Fruit fly (Drosophila melanogaster) whole organism, embryonic: Measurements from ENCODE around the gene CG3009.

ENCODE experiments used
- Ada2b ChIP-seq: fragments of 200-800 bp; sonication (Bioruptor generic); IDR thresholded peaks from 2 replicates; pipeline ENCODE4 v1.3.6; 2022; ENCODE audit warnings: missing biosample characterization, missing genetic modification characterization
- Atf3 ChIP-seq: fragments of 200-800 bp; sonication (Bioruptor generic); optimal IDR thresholded peaks from 3 replicates; lab custom pipeline; 2016; ENCODE audit warnings: missing biosample characterization, missing genetic modification characterization
- B-H2 ChIP-seq: fragments of 200-800 bp; sonication (Bioruptor generic); optimal IDR thresholded peaks from 2 replicates; lab custom pipeline; 2018; ENCODE audit warnings: missing biosample characterization, mild to moderate bottlenecking, missing genetic modification characterization
- CG10209 ChIP-seq: fragments of 200-800 bp; sonication (Bioruptor generic); optimal IDR thresholded peaks from 3 replicates; lab custom pipeline; 2017; ENCODE audit warnings: missing biosample characterization, mild to moderate bottlenecking, missing genetic modification characterization, missing genetic modification reagents
- CG11456 ChIP-seq: fragments of 200-800 bp; sonication (Bioruptor generic); IDR thresholded peaks from 3 replicates; pipeline ENCODE4 v1.3.6; 2022; ENCODE audit warnings: missing biosample characterization, missing genetic modification characterization
- CG11695 ChIP-seq: fragments of 200-800 bp; sonication (Bioruptor generic); IDR thresholded peaks from 3 replicates; pipeline ENCODE4 v1.3.6; 2022; ENCODE audit warnings: missing biosample characterization, missing genetic modification characterization
- CG12071 ChIP-seq: fragments of 200-800 bp; sonication (Bioruptor generic); optimal IDR thresholded peaks from 3 replicates; lab custom pipeline; 2018; ENCODE audit warnings: missing biosample characterization, mild to moderate bottlenecking, missing genetic modification characterization
- CG13424 ChIP-seq: fragments of 200-800 bp; sonication (Bioruptor generic); optimal IDR thresholded peaks from 2 replicates; lab custom pipeline; 2019; ENCODE audit warnings: missing biosample characterization, mild to moderate bottlenecking, missing genetic modification characterization, moderate library complexity
- CG13894 ChIP-seq: fragments of 200-800 bp; sonication (Bioruptor generic); optimal IDR thresholded peaks from 3 replicates; lab custom pipeline; 2018; ENCODE audit warnings: missing biosample characterization, mild to moderate bottlenecking, missing genetic modification characterization, moderate library complexity
- CG14667 ChIP-seq: fragments of 200-800 bp; sonication (Bioruptor generic); IDR thresholded peaks from 2 replicates; pipeline ENCODE4 v1.3.6; 2022; ENCODE audit warnings: missing biosample characterization, missing genetic modification characterization
- CG14860 ChIP-seq: fragments of 200-800 bp; sonication (Bioruptor generic); IDR thresholded peaks from 3 replicates; pipeline ENCODE4 v1.3.6; 2022; ENCODE audit warnings: missing biosample characterization, missing genetic modification characterization; ENCODE audit not compliant: partially characterized antibody
- CG15269 ChIP-seq: fragments of 200-800 bp; sonication (Bioruptor generic); optimal IDR thresholded peaks from 2 replicates; lab custom pipeline; 2018; ENCODE audit warnings: missing biosample characterization, mild to moderate bottlenecking, missing genetic modification characterization, moderate library complexity
- CG17802 ChIP-seq: fragments of 200-800 bp; sonication (Bioruptor generic); optimal IDR thresholded peaks from 2 replicates; lab custom pipeline; 2018; ENCODE audit warnings: missing biosample characterization, mild to moderate bottlenecking, missing genetic modification characterization, moderate library complexity
- CG17912 ChIP-seq: fragments of 200-800 bp; sonication (Bioruptor generic); optimal IDR thresholded peaks from 2 replicates; lab custom pipeline; 2018; ENCODE audit warnings: missing biosample characterization, mild to moderate bottlenecking, missing genetic modification characterization
- CG30431 ChIP-seq: fragments of 200-800 bp; sonication (Bioruptor generic); optimal IDR thresholded peaks from 2 replicates; lab custom pipeline; 2017; ENCODE audit warnings: missing biosample characterization, missing genetic modification characterization
- CG43689 ChIP-seq: fragments of 200-800 bp; sonication (Bioruptor generic); IDR thresholded peaks from 2 replicates; pipeline ENCODE4 v1.3.6; 2022; ENCODE audit warnings: missing biosample characterization, missing genetic modification characterization
- CG7271 ChIP-seq: fragments of 200-800 bp; sonication (Bioruptor generic); optimal IDR thresholded peaks from 2 replicates; lab custom pipeline; 2018; ENCODE audit warnings: missing biosample characterization, mild to moderate bottlenecking, missing genetic modification characterization, moderate library complexity
- CrebB ChIP-seq: fragments of 200-800 bp; sonication (Bioruptor generic); optimal IDR thresholded peaks from 3 replicates; lab custom pipeline; 2018; ENCODE audit warnings: missing biosample characterization, mild to moderate bottlenecking, missing genetic modification characterization
- Dek ChIP-seq: fragments of 200-800 bp; sonication (Bioruptor generic); optimal IDR thresholded peaks from 3 replicates; lab custom pipeline; 2019; ENCODE audit warnings: missing biosample characterization, mild to moderate bottlenecking, missing genetic modification characterization, moderate library complexity
- Dip2 ChIP-seq: fragments of 200-800 bp; sonication (Bioruptor generic); IDR thresholded peaks from 2 replicates; pipeline ENCODE4 v1.3.6; 2022; ENCODE audit warnings: missing biosample characterization, missing genetic modification characterization
- Dp ChIP-seq: fragments of 200-800 bp; sonication (Bioruptor generic); optimal IDR thresholded peaks from 2 replicates; lab custom pipeline; 2018; ENCODE audit warnings: missing biosample characterization, mild to moderate bottlenecking, missing genetic modification characterization, moderate library complexity
- Elba2 ChIP-seq: fragments of 200-800 bp; sonication (Bioruptor generic); optimal IDR thresholded peaks from 3 replicates; lab custom pipeline; 2016; ENCODE audit warnings: missing biosample characterization, missing genetic modification characterization
- Fer3 ChIP-seq: fragments of 200-800 bp; sonication (Bioruptor generic); optimal IDR thresholded peaks from 2 replicates; lab custom pipeline; 2018; ENCODE audit warnings: missing biosample characterization, mild to moderate bottlenecking, missing genetic modification characterization, moderate library complexity
- Lhr ChIP-seq: fragments of 200-800 bp; sonication (Bioruptor generic); optimal IDR thresholded peaks from 3 replicates; lab custom pipeline; 2017; ENCODE audit warnings: mild to moderate bottlenecking, missing biosample characterization, missing genetic modification reagents, missing genetic modification characterization
- Nf-YA ChIP-seq: fragments of 200-800 bp; sonication (Bioruptor generic); IDR thresholded peaks from 2 replicates; pipeline ENCODE4 v1.3.6; 2022; ENCODE audit warnings: missing biosample characterization, missing genetic modification characterization
- Optix ChIP-seq: fragments of 200-800 bp; sonication (Bioruptor generic); IDR thresholded peaks from 3 replicates; pipeline ENCODE4 v1.3.6; 2022; ENCODE audit warnings: missing biosample characterization, missing genetic modification characterization
- Sry-δ ChIP-seq: fragments of 200-800 bp; sonication (Bioruptor generic); optimal IDR thresholded peaks from 2 replicates; lab custom pipeline; 2016; ENCODE audit warnings: missing biosample characterization, missing genetic modification characterization
- Stat92E ChIP-seq, 3 experiments: fragments of >200 bp in 2 of 3; fragments of 200-800 bp in 1 of 3; sonication (Bioruptor generic) in 1 of 3; optimal IDR thresholded peaks; 2 replicates each; lab custom pipeline; 2017 to 2019; ENCODE audit warnings: missing biosample characterization in 3 of 3, missing genetic modification characterization in 3 of 3, mild to moderate bottlenecking in 1 of 3, moderate library complexity in 1 of 3
- Xbp1 ChIP-seq: fragments of 200-800 bp; sonication (Bioruptor generic); optimal IDR thresholded peaks from 3 replicates; lab custom pipeline; 2016; ENCODE audit warnings: missing biosample characterization, mild to moderate bottlenecking, missing genetic modification characterization
- Xrp1 ChIP-seq: fragments of 200-800 bp; sonication (Bioruptor generic); IDR thresholded peaks from 2 replicates; pipeline ENCODE4 v1.3.6; 2022; ENCODE audit warnings: missing biosample characterization, missing genetic modification characterization
- bab2 ChIP-seq: fragments of 200-800 bp; sonication (Bioruptor generic); optimal IDR thresholded peaks from 2 replicates; lab custom pipeline; 2016; ENCODE audit warnings: missing biosample characterization, missing genetic modification characterization
- bigmax ChIP-seq: fragments of 200-800 bp; sonication (Bioruptor generic); optimal IDR thresholded peaks from 2 replicates; lab custom pipeline; 2018; ENCODE audit warnings: missing biosample characterization, mild to moderate bottlenecking, missing genetic modification characterization
- cato ChIP-seq: fragments of 200-800 bp; sonication (Bioruptor generic); optimal IDR thresholded peaks from 2 replicates; lab custom pipeline; 2016; ENCODE audit warnings: missing biosample characterization, missing genetic modification characterization, borderline replicate concordance
- cwo ChIP-seq: fragments of 200-800 bp; sonication (Bioruptor generic); optimal IDR thresholded peaks from 3 replicates; lab custom pipeline; 2017; ENCODE audit warnings: missing biosample characterization, missing genetic modification characterization, mild to moderate bottlenecking, moderate library complexity, missing genetic modification reagents
- dmrt11E ChIP-seq: fragments of 200-800 bp; sonication (Bioruptor generic); optimal IDR thresholded peaks from 3 replicates; lab custom pipeline; 2018; ENCODE audit warnings: missing biosample characterization, mild to moderate bottlenecking, missing genetic modification characterization, moderate library complexity
- emc ChIP-seq: fragments of 200-800 bp; sonication (Bioruptor generic); optimal IDR thresholded peaks from 2 replicates; lab custom pipeline; 2016; ENCODE audit warnings: missing biosample characterization, missing genetic modification characterization
- exex ChIP-seq: fragments of 200-800 bp; sonication (Bioruptor generic); optimal IDR thresholded peaks from 4 replicates; lab custom pipeline; 2018; ENCODE audit warnings: missing biosample characterization, mild to moderate bottlenecking, missing genetic modification characterization, moderate library complexity
- fd3F ChIP-seq: fragments of 200-800 bp; sonication (Bioruptor generic); optimal IDR thresholded peaks from 2 replicates; lab custom pipeline; 2018; ENCODE audit warnings: missing biosample characterization, mild to moderate bottlenecking, missing genetic modification characterization, moderate library complexity
- fru ChIP-seq: fragments of >200 bp; optimal IDR thresholded peaks from 2 replicates; lab custom pipeline; 2017
- fu2 ChIP-seq: fragments of 200-800 bp; sonication (Bioruptor generic); optimal IDR thresholded peaks from 2 replicates; lab custom pipeline; 2016; ENCODE audit warnings: missing biosample characterization, missing genetic modification characterization
- inv ChIP-seq: fragments of 200-800 bp; sonication (Bioruptor generic); IDR thresholded peaks from 2 replicates; pipeline ENCODE4 v1.3.6; 2022; ENCODE audit warnings: missing biosample characterization, missing genetic modification characterization; ENCODE audit not compliant: partially characterized antibody
- klu ChIP-seq: fragments of 200-800 bp; sonication (Bioruptor generic); IDR thresholded peaks from 2 replicates; pipeline ENCODE4 v1.3.6; 2022; ENCODE audit warnings: missing biosample characterization, missing genetic modification characterization
- kni ChIP-seq: fragments of 200-800 bp; sonication (Bioruptor generic); optimal IDR thresholded peaks from 3 replicates; lab custom pipeline; 2017; ENCODE audit warnings: mild to moderate bottlenecking, missing biosample characterization, missing genetic modification reagents, missing genetic modification characterization
- lab ChIP-seq: fragments of 200-800 bp; sonication (Bioruptor generic); optimal IDR thresholded peaks from 3 replicates; lab custom pipeline; 2017; ENCODE audit warnings: missing biosample characterization, missing genetic modification characterization, mild to moderate bottlenecking, moderate library complexity, missing genetic modification reagents
- lov ChIP-seq, 2 experiments: fragments of 200-800 bp in 1 of 2; fragments of >200 bp in 1 of 2; sonication (Bioruptor generic) in 1 of 2; IDR thresholded peaks in 1 of 2; optimal IDR thresholded peaks in 1 of 2; 2 replicates in 1 of 2; 3 replicates in 1 of 2; pipeline versions ENCODE4 v1.3.6 to Lab custom; 2017 to 2022; ENCODE audit warnings: missing biosample characterization in 1 of 2, missing genetic modification characterization in 1 of 2
- run ChIP-seq: fragments of 200-800 bp; sonication (Bioruptor generic); optimal IDR thresholded peaks from 3 replicates; lab custom pipeline; 2018; ENCODE audit warnings: missing biosample characterization, mild to moderate bottlenecking, missing genetic modification characterization
- sc ChIP-seq, 3 experiments: fragments of >200 bp in 2 of 3; fragments of 200-800 bp in 1 of 3; sonication (Bioruptor generic) in 1 of 3; optimal IDR thresholded peaks; 2 replicates in 2 of 3; 3 replicates in 1 of 3; lab custom pipeline; 2017; ENCODE audit warnings: mild to moderate bottlenecking in 1 of 3, missing biosample characterization in 1 of 3, missing genetic modification characterization in 1 of 3, missing genetic modification reagents in 1 of 3
- sqz ChIP-seq: fragments of 200-800 bp; sonication (Bioruptor generic); optimal IDR thresholded peaks from 3 replicates; lab custom pipeline; 2018; ENCODE audit warnings: missing biosample characterization, mild to moderate bottlenecking, missing genetic modification characterization
- ssp ChIP-seq: fragments of 200-800 bp; sonication (Bioruptor generic); IDR thresholded peaks from 2 replicates; pipeline ENCODE4 v1.3.6; 2022; ENCODE audit warnings: missing biosample characterization, missing genetic modification characterization
- trh ChIP-seq: fragments of 200-800 bp; sonication (Bioruptor generic); optimal IDR thresholded peaks from 2 replicates; lab custom pipeline; 2016; ENCODE audit warnings: missing biosample characterization, missing genetic modification characterization

CG3009 gene

DNA sequence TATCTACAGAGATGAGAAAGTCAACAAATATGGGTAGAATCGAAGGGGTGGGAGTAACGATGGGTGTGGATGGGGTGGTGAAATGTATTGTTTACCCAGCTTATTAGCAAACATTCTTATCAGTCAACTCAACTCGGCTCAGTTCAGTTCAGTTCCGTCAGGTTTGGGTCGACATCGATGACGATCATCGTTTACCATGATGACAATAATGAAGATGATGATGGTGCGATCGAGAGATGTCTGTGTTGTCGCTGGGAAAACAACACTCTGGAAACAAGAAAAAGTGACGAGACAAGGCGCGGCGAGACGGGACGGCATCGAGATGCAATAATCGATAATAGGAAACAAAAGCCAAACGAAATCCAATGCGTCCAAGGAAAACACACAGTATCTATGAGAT, 56.8 kb downstream of the CG3009 start (continued):
- TF ChIP-seq sc (optimal IDR thresholded peaks at IDR 0.05; lab: Kevin White, UChicago) (no peak), sc (GFP tag; optimal IDR thresholded peaks at IDR 0.05; lab: Kevin White, UChicago) (peak; percentile 57), fd3F (GFP tag; lab: Kevin White, UChicago) (no peak), Ada2b (no peak), CG43689 (GFP tag; lab: Robert Waterston, UW) (no peak), CG30431 (no peak), Xbp1 (GFP tag; lab: Kevin White, UChicago) (no peak), Stat92E (GFP tag; optimal IDR thresholded peaks at IDR 0.05; lab: Kevin White, UChicago) (no peak), CG12071 (GFP tag; lab: Kevin White, UChicago) (no peak), CG14860 (GFP tag; lab: Robert Waterston, UW) (no peak), ssp (GFP tag; lab: Robert Waterston, UW) (no peak), Dp (GFP tag; lab: Kevin White, UChicago) (no peak), B-H2 (no peak), Xrp1 (GFP tag; lab: Robert Waterston, UW) (peak; percentile 46; the same call in 1 of the 2 replicates), Lhr (GFP tag; lab: Kevin White, UChicago) (peak; percentile 37), CG10209 (GFP tag; lab: Kevin White, UChicago) (peak; percentile 14), cato (GFP tag; lab: Kevin White, UChicago) (no peak), lov (optimal IDR thresholded peaks at IDR 0.05; lab: Kevin White, UChicago) (no peak), lov (GFP tag; IDR thresholded peaks at IDR 0.05; lab: Robert Waterston, UW) (0 out of 3 replicates have a peak, but pooled peaks have one; percentile 6), Elba2 (GFP tag; lab: Kevin White, UChicago) (no peak), fu2 (no peak), trh (GFP tag; lab: Kevin White, UChicago) (no peak), Nf-YA (no peak), CG7271 (tag; lab: Kevin White, UChicago) (no peak), Dek (tag; lab: Kevin White, UChicago) (no peak), run (tag; lab: Kevin White, UChicago) (no peak), CrebB (peak; percentile 38), emc (no peak), Optix (GFP tag; lab: Robert Waterston, UW) (no peak), bab2 (GFP tag; lab: Kevin White, UChicago) (peak; percentile 49), lab (peak; percentile 35), inv (GFP tag; lab: Robert Waterston, UW) (no peak), kni (GFP tag; lab: Kevin White, UChicago) (peak; percentile 65), exex (no peak), dmrt11E (tag; lab: Kevin White, UChicago) (peak; percentile 52), sqz (GFP tag; lab: Kevin White, UChicago) (no peak), CG14667 (GFP tag; lab: Robert Waterston, UW) (no peak), Fer3 (tag; lab: Kevin White, UChicago) (no peak), klu (GFP tag; lab: Robert Waterston, UW) (no peak), CG11695 (GFP tag; lab: Robert Waterston, UW) (no peak), Sry-δ (no peak), Atf3 (GFP tag; lab: Kevin White, UChicago) (no peak), bigmax (no peak), CG17912 (no peak), CG13424 (tag; lab: Kevin White, UChicago) (peak; percentile 34), CG13894 (no peak), CG17802 (tag; lab: Kevin White, UChicago) (no peak), CG11456 (GFP tag; lab: Robert Waterston, UW) (no peak), CG15269 (tag; lab: Kevin White, UChicago) (no peak), fru (lab: Kevin White, UChicago) (no peak), cwo (no peak), Dip2 (GFP tag; lab: Robert Waterston, UW) (no peak)
